Worm (Caenorhabditis elegans) whole organism, L4 larva: ENCODE results near the gene C53C11.4.

Source experiments
- F26F4.8 ChIP-seq: fragments of 200-800 bp; sonication (Bioruptor generic); conservative IDR thresholded peaks from 2 replicates; pipeline ENCODE4 v1.3.6; 2022; ENCODE audit warnings: missing genetic modification characterization, missing compliant biosample characterization
- R02D3.7 ChIP-seq: fragments of 150-350 bp; sonication (generic microtip); optimal IDR thresholded peaks from 3 replicates; lab custom pipeline; 2014; ENCODE audit warnings: missing biosample characterization, missing genetic modification characterization
- aha-1 ChIP-seq: fragments of 150-350 bp; peaks from one replicate; lab custom pipeline; 2014; ENCODE audit warnings: missing biosample characterization, missing genetic modification characterization
- arid-1 ChIP-seq: fragments of 200-800 bp; sonication (Bioruptor generic); conservative IDR thresholded peaks from 2 replicates; pipeline ENCODE4 v1.3.6; 2022; ENCODE audit warnings: missing genetic modification reagents, missing genetic modification characterization, missing compliant biosample characterization
- attf-4 ChIP-seq: sonication (generic microtip); optimal IDR thresholded peaks from 3 replicates; lab custom pipeline; 2017; ENCODE audit warnings: missing biosample characterization, missing genetic modification characterization
- ces-1 ChIP-seq: fragments of 150-350 bp; sonication (generic microtip); optimal IDR thresholded peaks from 4 replicates; lab custom pipeline; 2014; ENCODE audit warnings: missing biosample characterization, missing genetic modification reagents, missing genetic modification characterization
- daf-12 ChIP-seq: fragments of 150-350 bp; optimal IDR thresholded peaks from 2 replicates; lab custom pipeline; 2014; ENCODE audit warnings: missing biosample characterization, missing genetic modification reagents, missing genetic modification characterization
- dmd-8 ChIP-seq: fragments of 200-800 bp; sonication (Bioruptor generic); IDR thresholded peaks from 2 replicates; pipeline ENCODE4 v1.3.6; 2022; ENCODE audit warnings: missing genetic modification characterization, missing compliant biosample characterization
- egl-43 ChIP-seq: fragments of 200-800 bp; sonication (Bioruptor generic); IDR thresholded peaks from 2 replicates; pipeline ENCODE4 v1.3.6; 2022; ENCODE audit warnings: missing genetic modification reagents, missing genetic modification characterization, missing compliant biosample characterization
- fkh-10 ChIP-seq: fragments of 150-350 bp; optimal IDR thresholded peaks from 2 replicates; lab custom pipeline; 2014; ENCODE audit warnings: missing biosample characterization, missing genetic modification reagents, missing genetic modification characterization
- hlh-11 ChIP-seq: fragments of 200-800 bp; sonication (Bioruptor generic); optimal IDR thresholded peaks from 2 replicates; lab custom pipeline; 2018; ENCODE audit warnings: mild to moderate bottlenecking, missing genetic modification characterization, missing compliant biosample characterization
- hlh-30 ChIP-seq: sonication (generic microtip); optimal IDR thresholded peaks from 2 replicates; lab custom pipeline; 2017; ENCODE audit warnings: antibody characterized with exemption, mild to moderate bottlenecking, missing genetic modification characterization, missing compliant biosample characterization; ENCODE audit not compliant: insufficient read depth
- jun-1 ChIP-seq: fragments of 150-350 bp; optimal IDR thresholded peaks from 2 replicates; lab custom pipeline; 2014; ENCODE audit warnings: missing biosample characterization, missing genetic modification reagents, missing genetic modification characterization
- lin-38 ChIP-seq: fragments of 200-800 bp; sonication (Bioruptor generic); IDR thresholded peaks from 2 replicates; pipeline ENCODE4 v1.3.6; 2022; ENCODE audit warnings: missing genetic modification reagents, missing genetic modification characterization, missing compliant biosample characterization
- lir-3 ChIP-seq: sonication (generic microtip); optimal IDR thresholded peaks from 2 replicates; lab custom pipeline; 2016; ENCODE audit warnings: mild to moderate bottlenecking, missing genetic modification characterization, missing compliant biosample characterization
- lsy-2 ChIP-seq, 2 experiments: fragments of 150-350 bp in 1 of 2; sonication (generic microtip) in 1 of 2; optimal IDR thresholded peaks; 2 replicates each; lab custom pipeline; 2014 to 2017; ENCODE audit warnings: missing biosample characterization in 2 of 2, missing genetic modification characterization in 2 of 2
- madf-9 ChIP-seq: fragments of 200-800 bp; sonication (Bioruptor generic); conservative IDR thresholded peaks from 2 replicates; pipeline ENCODE4 v1.3.6; 2022; ENCODE audit warnings: missing genetic modification reagents, missing genetic modification characterization, missing compliant biosample characterization
- mep-1 ChIP-seq: fragments of 150-350 bp; sonication (generic microtip); optimal IDR thresholded peaks from 3 replicates; lab custom pipeline; 2014; ENCODE audit warnings: missing biosample characterization, missing genetic modification characterization
- mxl-2 ChIP-seq: fragments of 200-800 bp; sonication (Bioruptor generic); conservative IDR thresholded peaks from 2 replicates; pipeline ENCODE4 v1.3.6; 2022; ENCODE audit warnings: missing genetic modification reagents, missing genetic modification characterization, missing compliant biosample characterization
- nhr-111 ChIP-seq: fragments of 200-800 bp; sonication (Bioruptor generic); optimal IDR thresholded peaks from 2 replicates; lab custom pipeline; 2018; ENCODE audit warnings: mild to moderate bottlenecking, missing genetic modification characterization, missing compliant biosample characterization
- nhr-28 ChIP-seq: fragments of 150-350 bp; optimal IDR thresholded peaks from 2 replicates; lab custom pipeline; 2014; ENCODE audit warnings: missing biosample characterization, missing genetic modification characterization
- nhr-76 ChIP-seq: fragments of 150-350 bp; optimal IDR thresholded peaks from 2 replicates; lab custom pipeline; 2014; ENCODE audit warnings: missing biosample characterization, missing genetic modification characterization
- php-3 ChIP-seq: fragments of 200-800 bp; sonication (Bioruptor generic); IDR thresholded peaks from 2 replicates; pipeline ENCODE4 v1.3.6; 2022; ENCODE audit warnings: missing genetic modification reagents, missing genetic modification characterization, missing compliant biosample characterization
- rbr-2 ChIP-seq: sonication (generic microtip); optimal IDR thresholded peaks from 2 replicates; lab custom pipeline; 2016; ENCODE audit warnings: missing genotype, missing genetic modification characterization, missing compliant biosample characterization
- set-16 ChIP-seq: fragments of 200-800 bp; sonication (Bioruptor generic); IDR thresholded peaks from 2 replicates; pipeline ENCODE4 v1.3.6; 2022; ENCODE audit warnings: missing genetic modification reagents, missing genetic modification characterization, missing compliant biosample characterization
- snpc-1.2 ChIP-seq: fragments of 200-800 bp; sonication (Bioruptor generic); IDR thresholded peaks from 2 replicates; pipeline ENCODE4 v1.3.6; 2022; ENCODE audit warnings: missing genetic modification reagents, missing genetic modification characterization, missing compliant biosample characterization
- tra-1 ChIP-seq: fragments of 200-800 bp; sonication (Bioruptor generic); IDR thresholded peaks from 2 replicates; pipeline ENCODE4 v1.3.6; 2022; ENCODE audit warnings: missing genetic modification reagents, missing genetic modification characterization, missing compliant biosample characterization
- unc-130 ChIP-seq: sonication (generic microtip); optimal IDR thresholded peaks from 2 replicates; lab custom pipeline; 2016; ENCODE audit warnings: missing genetic modification reagents, missing genetic modification characterization, missing compliant biosample characterization
- unc-62 ChIP-seq, 3 experiments: fragments of 150-350 bp in 1 of 3; sonication (generic microtip); optimal IDR thresholded peaks in 2 of 3; peaks in 1 of 3; 1 replicate in 1 of 3; 2 replicates in 2 of 3; lab custom pipeline; 2014 to 2017; ENCODE audit warnings: missing biosample characterization in 3 of 3, missing genetic modification characterization in 3 of 3, missing genetic modification reagents in 3 of 3, missing genotype in 1 of 3
- zfp-2 ChIP-seq: sonication (generic microtip); optimal IDR thresholded peaks from 2 replicates; lab custom pipeline; 2016; ENCODE audit warnings: mild to moderate bottlenecking, missing genetic modification characterization, missing compliant biosample characterization
- ztf-11 ChIP-seq: fragments of 150-350 bp; optimal IDR thresholded peaks from 2 replicates; lab custom pipeline; 2014; ENCODE audit warnings: missing biosample characterization, missing genetic modification characterization
- ztf-7 ChIP-seq: fragments of 150-350 bp; optimal IDR thresholded peaks from 2 replicates; lab custom pipeline; 2014; ENCODE audit warnings: missing biosample characterization, missing genetic modification characterization

The C53C11.4 gene

DNA sequence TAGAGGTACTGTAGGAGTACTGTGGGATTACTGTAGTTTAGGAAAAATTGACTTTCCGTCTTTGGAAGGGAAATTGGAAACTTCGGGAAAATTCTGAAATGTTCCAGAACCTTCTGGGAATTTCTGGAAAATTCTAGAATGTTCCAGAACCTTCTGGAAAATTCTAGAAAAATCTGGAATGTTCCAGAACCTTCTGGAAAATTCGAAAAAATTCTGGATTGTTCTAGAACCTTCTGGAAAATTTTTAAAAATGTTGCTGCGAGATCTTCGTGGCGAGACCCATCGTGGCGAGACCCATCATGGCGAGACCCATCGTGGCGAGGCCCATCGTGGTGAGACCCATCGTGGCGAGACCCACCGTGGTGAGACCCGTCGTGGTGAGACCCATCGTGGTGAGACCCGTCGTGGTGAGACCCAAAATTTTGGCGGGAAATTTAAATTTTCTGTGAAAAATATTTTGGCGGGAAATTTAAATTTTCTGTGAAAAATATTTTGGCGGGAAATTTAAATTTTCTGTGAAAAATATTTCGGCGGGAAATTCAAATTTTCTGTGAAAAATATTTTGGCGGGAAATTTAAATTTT lies at the start of gene C53C11.4:
TSS of gene C53C11.4 (plus strand) at position 179 of the 583 bp plus-strand sequence.
- TF ChIP-seq set-16 (GFP tag; lab: Robert Waterston, UW) = peak; percentile 62
- peak; percentile 66; the same call in 1 of the 2 replicates for TF ChIP-seq dmd-8

DNA sequence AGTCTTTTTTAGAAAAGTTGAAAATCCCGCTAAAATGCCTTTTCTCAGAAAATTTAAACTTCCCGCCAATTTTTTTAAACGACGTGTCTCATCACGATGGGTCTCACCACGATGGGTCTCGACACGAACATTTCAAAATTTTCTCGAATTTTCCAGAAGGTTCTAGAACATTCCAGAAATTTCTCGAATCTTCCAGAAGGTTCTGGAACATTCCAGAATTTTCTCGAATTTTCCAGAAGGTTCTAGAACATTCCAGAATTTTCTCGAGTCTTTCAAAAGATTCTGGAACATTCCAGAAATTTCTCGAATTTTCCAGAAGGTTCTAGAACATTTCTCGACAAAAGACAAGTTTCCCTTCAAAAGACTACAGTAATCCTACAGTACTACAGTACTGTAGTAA lies 22.3 kb upstream of the C53C11.4 start:
- TF ChIP-seq unc-130 (GFP tag; lab: Kevin White, UChicago) = no peak
- no peak for TF ChIP-seq tra-1 (GFP tag; lab: Robert Waterston, UW)
- no peak for TF ChIP-seq rbr-2 (tag; lab: Kevin White, UChicago)
- TF ChIP-seq R02D3.7 (tag; lab: Kevin White, UChicago) = no peak
- no peak for TF ChIP-seq ztf-11 (tag; lab: Kevin White, UChicago)

DNA sequence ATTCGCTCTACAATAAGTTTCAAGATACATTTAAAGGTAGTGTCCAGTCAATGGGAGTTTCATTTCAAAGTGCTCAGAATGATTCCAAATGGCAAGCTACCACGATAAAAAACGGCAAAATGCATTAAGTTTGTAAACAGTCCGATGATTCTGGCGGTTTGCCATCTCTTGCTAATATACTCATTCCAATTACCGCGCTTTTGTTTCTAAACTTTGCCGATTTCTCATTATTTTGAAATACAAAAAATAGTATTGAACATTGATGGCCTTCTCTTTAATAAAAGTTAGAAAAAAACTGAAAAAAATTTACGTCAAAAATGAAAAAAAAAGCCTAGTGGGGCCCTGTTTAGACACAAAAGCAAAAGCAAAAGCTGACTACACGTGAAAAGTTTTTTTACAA lies 16.7 kb upstream of the C53C11.4 start:
- TF ChIP-seq aha-1 (tag; lab: Kevin White, UChicago) (peak; percentile 91), mxl-2 (no peak)

DNA sequence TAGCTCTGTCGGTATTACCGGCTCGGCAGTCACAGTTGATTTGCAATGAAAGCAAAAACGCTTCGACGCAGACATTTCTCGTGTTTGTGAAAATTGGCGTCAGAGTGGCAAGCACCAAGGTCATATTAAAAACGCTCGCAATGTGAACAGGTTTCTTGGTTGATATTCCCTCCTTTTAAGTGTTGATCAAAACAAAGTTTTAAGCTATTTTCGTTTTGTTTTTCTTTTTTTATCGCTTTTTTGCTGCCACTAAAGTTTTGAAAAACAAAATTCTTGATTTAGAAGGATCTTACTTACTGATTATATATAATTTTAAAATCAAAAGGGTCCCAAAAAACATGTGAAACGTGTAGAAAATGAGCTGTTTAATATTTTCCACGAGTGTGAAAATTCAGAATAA lies 16.0 kb upstream of the C53C11.4 start, which contains the start of gene C33E10.8:
TSS of gene C33E10.8 (minus strand) at position 101 of the 400 bp plus-strand sequence.
- TF ChIP-seq fkh-10 (GFP tag; lab: Kevin White, UChicago) = no peak
- TF ChIP-seq lir-3 (tag; lab: Kevin White, UChicago) = no peak
- TF ChIP-seq arid-1 (GFP tag; lab: Robert Waterston, UW) = no peak
- no peak for TF ChIP-seq rbr-2 (tag; lab: Kevin White, UChicago)
- no peak for TF ChIP-seq nhr-111
- TF ChIP-seq F26F4.8 (GFP tag; lab: Robert Waterston, UW) = no peak
- TF ChIP-seq hlh-30 (tag; lab: Kevin White, UChicago) = no peak
- TF ChIP-seq ces-1 (GFP tag; lab: Kevin White, UChicago) = no peak

DNA sequence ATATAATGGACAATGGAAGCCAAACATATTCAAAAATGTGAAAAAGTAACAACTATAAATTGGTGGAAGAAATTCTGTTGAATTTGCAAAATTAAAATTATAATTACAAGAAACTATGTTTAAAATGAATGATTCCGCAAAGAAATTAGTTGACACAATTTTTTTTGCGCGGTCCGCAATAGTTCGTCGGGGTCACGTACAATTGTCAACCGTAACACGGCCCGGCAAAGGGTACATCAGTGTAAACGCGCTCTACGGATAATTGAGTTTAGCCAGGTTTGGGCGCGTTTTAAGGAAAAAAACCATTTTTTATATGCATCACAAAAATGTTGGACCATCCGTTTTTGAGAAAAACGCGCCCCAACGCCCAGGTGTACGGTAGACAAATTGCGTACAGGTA lies 13.3 kb upstream of the C53C11.4 start:
- TF ChIP-seq hlh-11 (tag; lab: Kevin White, UChicago) = peak; percentile 16
- TF ChIP-seq lsy-2 (tag; optimal IDR thresholded peaks at IDR 0.05; lab: Kevin White, UChicago) = peak in 1 of 2 experiments; percentile 79
- peak; percentile 67 for TF ChIP-seq lin-38 (GFP tag; lab: Robert Waterston, UW)
- TF ChIP-seq daf-12 (tag; lab: Kevin White, UChicago) = no peak
- no peak for TF ChIP-seq nhr-28 (tag; lab: Kevin White, UChicago)
- TF ChIP-seq ztf-7 (tag; lab: Kevin White, UChicago) = no peak
- TF ChIP-seq attf-4 (tag; lab: Kevin White, UChicago) = no peak

DNA sequence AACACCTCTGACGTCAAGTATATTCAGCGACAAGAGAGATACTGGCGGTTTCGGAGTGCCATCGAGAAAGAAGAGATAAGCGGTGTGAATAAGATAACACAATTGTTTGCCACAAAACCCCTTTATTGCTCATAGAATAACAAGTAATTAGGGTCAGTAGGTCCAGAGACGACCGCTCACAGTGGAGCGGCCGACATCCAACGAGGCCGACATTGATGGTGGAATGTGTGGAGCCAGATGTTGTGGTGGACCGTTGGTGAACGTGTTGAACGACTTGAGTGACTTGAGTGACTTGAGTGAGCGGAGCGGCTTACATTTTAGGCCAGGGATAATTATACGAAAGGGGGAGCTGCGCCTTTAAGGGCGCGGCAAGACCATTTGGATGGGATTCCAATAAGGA lies 10.0 kb upstream of the C53C11.4 start:
- TF ChIP-seq unc-62 (GFP tag; optimal IDR thresholded peaks at IDR 0.05 in 1 of 2; lab: Kevin White, UChicago) (peak in 1 of 2 experiments; percentile 6), unc-62 (tag; optimal IDR thresholded peaks at IDR 0.05; lab: Kevin White, UChicago) (no peak), daf-12 (tag; lab: Kevin White, UChicago) (no peak), jun-1 (tag; lab: Kevin White, UChicago) (no peak), madf-9 (GFP tag; lab: Robert Waterston, UW) (no peak), egl-43 (peak; percentile 23; the same call in 1 of the 2 replicates)

DNA sequence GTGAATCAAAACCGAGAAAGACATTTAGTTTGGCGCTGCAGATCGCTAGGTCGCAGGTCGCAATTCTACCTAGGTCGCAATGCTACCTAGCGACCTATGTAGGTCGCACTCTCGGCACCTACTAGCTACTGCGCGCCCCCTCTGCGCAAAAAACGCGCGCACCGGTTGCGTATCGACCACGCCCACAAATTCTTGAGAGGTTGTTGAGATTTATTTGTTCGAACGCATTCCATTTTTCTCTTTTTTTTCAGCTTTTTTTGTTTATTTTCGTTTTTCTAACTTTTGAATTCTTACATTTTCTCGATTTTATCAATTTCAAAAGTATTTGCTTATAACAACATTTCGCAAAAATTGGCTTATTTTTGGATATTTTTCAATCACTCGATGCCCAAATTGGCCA lies 8.8 kb upstream of the C53C11.4 start, which contains the start of gene C33E10.10:
TSS of gene C33E10.10 (minus strand) at position 101 of the 400 bp plus-strand sequence.
- no peak for TF ChIP-seq nhr-76
- TF ChIP-seq php-3 (GFP tag; lab: Robert Waterston, UW) = no peak
- TF ChIP-seq hlh-11 (tag; lab: Kevin White, UChicago) = no peak
- no peak for TF ChIP-seq mep-1 (tag; lab: Kevin White, UChicago)
- no peak for TF ChIP-seq hlh-30 (tag; lab: Kevin White, UChicago)
- TF ChIP-seq snpc-1.2 (GFP tag; lab: Robert Waterston, UW) = no peak
- no peak for TF ChIP-seq zfp-2 (tag; lab: Kevin White, UChicago)
- no peak for TF ChIP-seq ces-1 (GFP tag; lab: Kevin White, UChicago)
